Worm (Caenorhabditis elegans): Measurements from ENCODE around the gene C05D10.4.
A peak's percentile ranks its signal among the peaks of the same experiment; 100 is the strongest.

Gene C05D10.4

ce11 chrIII:6137431-6137830 is 34.8 kb upstream of the C05D10.4 start (continued):
- TF ChIP-seq ceh-9 (tag; optimal IDR thresholded peaks at IDR 0.05) (no peak), tbx-2 (tag; optimal IDR thresholded peaks at IDR 0.05) (peak; percentile 39), unc-86 (tag; optimal IDR thresholded peaks at IDR 0.05) (no peak), pros-1 (tag; optimal IDR thresholded peaks at IDR 0.05) (peak; percentile 55), ceh-22 (tag; optimal IDR thresholded peaks at IDR 0.05) (no peak), ama-1 (optimal IDR thresholded peaks at IDR 0.05) (no peak)

DNA sequence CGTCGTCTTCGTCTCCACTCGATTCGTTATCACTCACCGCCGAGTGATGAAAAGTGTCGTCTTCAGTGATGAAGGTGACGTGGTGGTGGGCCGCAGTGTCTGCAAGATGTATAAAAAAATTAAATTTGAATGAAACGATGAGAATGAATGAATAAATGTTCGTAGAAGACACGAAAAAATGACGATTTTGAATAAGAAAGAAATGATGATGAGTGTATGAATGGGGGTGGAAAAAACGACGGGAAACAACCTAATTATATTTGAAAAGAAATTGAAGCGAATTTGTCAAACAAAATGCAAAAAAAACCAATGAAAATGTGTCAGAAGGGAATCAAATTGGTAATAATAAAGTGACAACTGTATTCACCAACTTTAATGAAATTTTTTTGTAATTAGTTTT is 33.5 kb upstream of the C05D10.4 start, which contains the start of gene mvk-1:
mvk-1 (minus strand) TSS at position 101 of the 400 bp plus-strand sequence.
- no peak for TF ChIP-seq sox-2 (GFP tag; IDR thresholded peaks at IDR 0.05)
- no peak for TF ChIP-seq pqm-1 (tag; optimal IDR thresholded peaks at IDR 0.05)
- TF ChIP-seq nhr-11 (tag; optimal IDR thresholded peaks at IDR 0.05) = no peak
- no peak for TF ChIP-seq C38D4.7 (GFP tag; optimal IDR thresholded peaks at IDR 0.05)
- TF ChIP-seq hlh-15 (tag; optimal IDR thresholded peaks at IDR 0.05) = no peak
- TF ChIP-seq ama-1 (optimal IDR thresholded peaks at IDR 0.05) = no peak
- no peak for TF ChIP-seq ceh-2 (tag; optimal IDR thresholded peaks at IDR 0.05)
- no peak for TF ChIP-seq C08G9.2 (tag; optimal IDR thresholded peaks at IDR 0.05)
- TF ChIP-seq ceh-6 (GFP tag; optimal IDR thresholded peaks at IDR 0.05) = no peak
- no peak for TF ChIP-seq nhr-232 (tag; optimal IDR thresholded peaks at IDR 0.05)
- no peak for TF ChIP-seq hlh-8 (tag; optimal IDR thresholded peaks at IDR 0.05)
- TF ChIP-seq hlh-30 (tag; optimal IDR thresholded peaks at IDR 0.05; ENCODE audit: insufficient read depth) = no peak
- no peak for TF ChIP-seq unc-42 (tag; optimal IDR thresholded peaks at IDR 0.05)
- TF ChIP-seq ceh-30 (tag; optimal IDR thresholded peaks at IDR 0.05) = no peak
- TF ChIP-seq madf-2 (tag; optimal IDR thresholded peaks at IDR 0.05) = no peak

- peak; percentile 10 for TF ChIP-seq ceh-19 (GFP tag; optimal IDR thresholded peaks at IDR 0.05)
- peak; percentile 74 for TF ChIP-seq unc-42 (tag; optimal IDR thresholded peaks at IDR 0.05)
- no peak for TF ChIP-seq rnt-1 (tag; optimal IDR thresholded peaks at IDR 0.05)
- TF ChIP-seq tbx-2 (tag; optimal IDR thresholded peaks at IDR 0.05) = peak; percentile 29
- peak; percentile 30 for TF ChIP-seq ref-2 (tag; optimal IDR thresholded peaks at IDR 0.05)
- no peak for TF ChIP-seq nfya-1 (tag; optimal IDR thresholded peaks at IDR 0.05)
- TF ChIP-seq nhr-232 (tag; optimal IDR thresholded peaks at IDR 0.05) = no peak
- peak; percentile 22 for TF ChIP-seq sdc-2 (tag; optimal IDR thresholded peaks at IDR 0.05)
- TF ChIP-seq ceh-31 (tag; optimal IDR thresholded peaks at IDR 0.05) = peak; percentile 42
These were observed 32.5 kb upstream of the C05D10.4 start for ce11 chrIII:6135211-6135610.

DNA sequence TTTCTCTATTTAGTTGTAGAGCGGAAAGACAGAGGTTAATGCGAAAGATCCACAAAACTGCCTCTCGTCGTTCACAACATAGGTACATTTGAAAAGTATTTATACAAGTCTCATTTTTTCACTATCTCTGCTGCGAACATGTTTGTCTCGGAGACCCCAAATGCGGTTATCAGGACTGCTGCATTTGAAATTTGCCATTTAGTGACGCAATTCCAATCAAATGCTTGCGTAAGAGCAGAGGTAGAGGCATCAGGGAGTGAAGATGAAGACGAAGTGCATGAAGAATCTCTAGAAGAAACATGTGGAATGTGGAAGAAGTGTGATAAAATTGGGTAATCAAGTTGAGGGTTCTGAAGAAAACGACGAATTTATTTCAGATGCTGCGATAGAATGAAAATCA is 31.4 kb upstream of the C05D10.4 start:
- TF ChIP-seq elt-2 (tag; optimal IDR thresholded peaks at IDR 0.05) (peak; percentile 47), nfya-1 (tag; optimal IDR thresholded peaks at IDR 0.05) (no peak)

DNA sequence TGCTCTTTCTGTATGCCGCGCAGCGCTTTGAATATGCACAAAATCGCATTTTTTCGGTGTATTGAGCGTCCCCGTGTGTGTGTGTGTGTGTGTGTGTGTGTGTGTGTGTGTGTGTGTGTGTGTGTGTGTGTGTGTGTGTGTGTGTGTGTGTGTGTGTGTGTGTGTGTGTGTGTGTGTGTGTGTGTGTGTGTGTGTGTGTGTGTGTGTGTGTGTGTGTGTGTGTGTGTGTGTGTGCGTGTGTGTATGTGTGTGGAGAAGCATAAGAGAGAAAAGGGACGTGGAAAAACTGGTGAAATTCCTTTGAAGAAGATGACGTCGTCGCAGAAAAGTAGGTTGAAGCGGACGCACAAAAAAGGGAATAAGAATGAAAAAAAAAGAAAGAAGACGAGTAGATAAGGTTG is 30.7 kb upstream of the C05D10.4 start:
- TF ChIP-seq sox-4 (tag; optimal IDR thresholded peaks at IDR 0.05) (peak; percentile 60), unc-42 (tag; optimal IDR thresholded peaks at IDR 0.05) (peak; percentile 34), gmeb-2 (tag; optimal IDR thresholded peaks at IDR 0.05) (peak; percentile 71), ceh-6 (GFP tag; optimal IDR thresholded peaks at IDR 0.05) (peak; percentile 59), ceh-24 (tag; optimal IDR thresholded peaks at IDR 0.05) (peak; percentile 15), tbx-2 (tag; optimal IDR thresholded peaks at IDR 0.05) (peak; percentile 49), ceh-18 (tag; optimal IDR thresholded peaks at IDR 0.05) (peak; percentile 39), ceh-31 (tag; optimal IDR thresholded peaks at IDR 0.05) (peak; percentile 3), C08G9.2 (tag; optimal IDR thresholded peaks at IDR 0.05) (peak; percentile 3), T23F11.4 (GFP tag; optimal IDR thresholded peaks at IDR 0.05) (peak; percentile 65), che-1 (tag; optimal IDR thresholded peaks at IDR 0.05) (peak; percentile 49), pha-2 (tag; optimal IDR thresholded peaks at IDR 0.05) (peak; percentile 27), fkh-6 (tag; optimal IDR thresholded peaks at IDR 0.05) (peak; percentile 7), hlh-13 (GFP tag; optimal IDR thresholded peaks at IDR 0.05) (peak; percentile 44), Y22D7AL.16 (tag; optimal IDR thresholded peaks at IDR 0.05) (peak; percentile 5), elt-2 (tag; optimal IDR thresholded peaks at IDR 0.05) (peak; percentile 54), lin-11 (tag; optimal IDR thresholded peaks at IDR 0.05) (peak; percentile 12), ceh-19 (GFP tag; optimal IDR thresholded peaks at IDR 0.05) (peak; percentile 59), pat-9 (tag; optimal IDR thresholded peaks at IDR 0.05) (peak; percentile 65), K02D7.2 (tag; optimal IDR thresholded peaks at IDR 0.05) (peak; percentile 67), C38D4.7 (GFP tag; optimal IDR thresholded peaks at IDR 0.05) (peak; percentile 63)
